Fruit fly (Drosophila melanogaster): ENCODE results near the gene Inx7.

dm6 chrX:6974221-6974620 is 19.2 kb downstream of the Inx7 start:
- TF ChIP-seq Dll (optimal IDR thresholded peaks at IDR 0.05) (no peak), psq (optimal IDR thresholded peaks at IDR 0.05) (no peak), pan (optimal IDR thresholded peaks at IDR 0.05) (no peak), EcR (GFP tag; optimal IDR thresholded peaks at IDR 0.05) (no peak)
